Worm (Caenorhabditis elegans) whole organism, midembryonic: ENCODE measurements around the gene C07A9.9.

ENCODE experiments used
- T22C8.4 ChIP-seq: fragments of 200-800 bp; sonication (Bioruptor generic); IDR thresholded peaks from 2 replicates; pipeline ENCODE4 v1.3.6; 2022; ENCODE audit warnings: missing genetic modification characterization, missing compliant biosample characterization
- cog-1 ChIP-seq: sonication (generic microtip); optimal IDR thresholded peaks from 2 replicates; lab custom pipeline; 2016; ENCODE audit warnings: missing genetic modification characterization, missing compliant biosample characterization
- flt-1 ChIP-seq: fragments of 200-800 bp; sonication (Bioruptor generic); IDR thresholded peaks from 2 replicates; pipeline ENCODE4 v1.3.6; 2022; ENCODE audit warnings: missing genetic modification characterization, missing compliant biosample characterization
- klf-2 ChIP-seq: fragments of 200-800 bp; sonication (Bioruptor generic); conservative IDR thresholded peaks from 2 replicates; pipeline ENCODE4 v1.3.6; 2022; ENCODE audit warnings: missing genetic modification reagents, missing genetic modification characterization, missing compliant biosample characterization
- med-1 ChIP-seq: sonication (generic microtip); optimal IDR thresholded peaks from 2 replicates; lab custom pipeline; 2017; ENCODE audit warnings: missing genetic modification characterization, mild to moderate bottlenecking, missing compliant biosample characterization, antibody characterized with exemption, missing genetic modification reagents; ENCODE audit not compliant: insufficient read depth
- ref-1 ChIP-seq: fragments of 200-800 bp; sonication (Bioruptor generic); conservative IDR thresholded peaks from 2 replicates; pipeline ENCODE4 v1.3.6; 2022; ENCODE audit warnings: missing genetic modification reagents, missing genetic modification characterization, missing compliant biosample characterization
- tab-1 ChIP-seq: fragments of 200-800 bp; sonication (Bioruptor generic); IDR thresholded peaks from 2 replicates; pipeline ENCODE4 v1.3.6; 2022; ENCODE audit warnings: missing genetic modification characterization, missing compliant biosample characterization
- ztf-23 ChIP-seq: fragments of 200-800 bp; sonication (Bioruptor generic); IDR thresholded peaks from 2 replicates; pipeline ENCODE4 v1.3.6; 2022; ENCODE audit warnings: missing genetic modification reagents, missing genetic modification characterization, missing compliant biosample characterization
- ztf-29 ChIP-seq: fragments of 200-800 bp; sonication (Bioruptor generic); IDR thresholded peaks from 2 replicates; pipeline ENCODE4 v1.3.6; 2022; ENCODE audit warnings: missing genetic modification reagents, missing genetic modification characterization, missing compliant biosample characterization

DNA sequence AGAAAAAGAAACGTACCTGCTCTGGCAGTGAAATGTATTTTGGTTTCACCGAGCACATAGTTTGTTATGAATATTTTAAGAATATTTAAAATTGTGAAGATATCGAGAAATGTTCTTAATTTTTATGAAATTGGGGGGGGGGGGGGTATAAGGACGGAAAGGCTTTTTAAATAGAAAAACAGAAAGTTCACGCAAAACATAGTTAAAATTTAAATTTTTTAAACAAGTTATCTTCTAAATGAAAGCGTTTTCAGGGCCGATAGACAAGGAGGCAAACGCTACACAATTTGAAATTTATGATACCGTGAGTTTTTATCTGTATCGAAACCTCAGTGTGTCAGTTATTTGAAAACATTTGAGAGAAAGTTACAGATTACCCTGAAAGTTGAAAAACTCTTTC, 11.6 kb downstream of the C07A9.9 start, which contains the start of gene C15H7.4:
- TF ChIP-seq ref-1 (GFP tag; lab: Robert Waterston, UW) (no peak), klf-2 (no peak), ztf-29 (GFP tag; lab: Robert Waterston, UW) (no peak), med-1 (GFP tag; lab: Kevin White, UChicago) (no peak), cog-1 (tag; lab: Kevin White, UChicago) (no peak), T22C8.4 (GFP tag; lab: Robert Waterston, UW) (no peak), ztf-23 (GFP tag; lab: Robert Waterston, UW) (no peak), flt-1 (GFP tag; lab: Robert Waterston, UW) (no peak), tab-1 (no peak)
